Fruit fly (Drosophila melanogaster) whole organism, embryonic: ENCODE measurements around the gene CG31176.

ENCODE experiments used
- ATbp ChIP-seq: fragments of 200-800 bp; sonication (Bioruptor generic); optimal IDR thresholded peaks from 2 replicates; lab custom pipeline; 2017; ENCODE audit warnings: missing biosample characterization, mild to moderate bottlenecking, missing genetic modification characterization, missing genetic modification reagents
- CG10431 ChIP-seq: fragments of 200-800 bp; sonication (Bioruptor generic); optimal IDR thresholded peaks from 3 replicates; lab custom pipeline; 2018; ENCODE audit warnings: missing biosample characterization, mild to moderate bottlenecking, missing genetic modification characterization
- CG10565 ChIP-seq: fragments of 200-800 bp; sonication (Bioruptor generic); optimal IDR thresholded peaks from 3 replicates; lab custom pipeline; 2016; ENCODE audit warnings: missing biosample characterization, mild to moderate bottlenecking, missing genetic modification characterization
- CG11093 ChIP-seq: fragments of 200-800 bp; sonication (Bioruptor generic); IDR thresholded peaks from 3 replicates; pipeline ENCODE4 v1.3.6; 2022; ENCODE audit warnings: missing biosample characterization, missing genetic modification characterization
- CG11504 ChIP-seq: fragments of 200-800 bp; sonication (Bioruptor generic); optimal IDR thresholded peaks from 3 replicates; lab custom pipeline; 2019; ENCODE audit warnings: missing biosample characterization, mild to moderate bottlenecking, missing genetic modification characterization, moderate library complexity
- CG12236 ChIP-seq: fragments of 200-800 bp; sonication (Bioruptor generic); optimal IDR thresholded peaks from 2 replicates; lab custom pipeline; 2016; ENCODE audit warnings: missing biosample characterization, missing genetic modification characterization
- CG12769 ChIP-seq: fragments of 200-800 bp; sonication (Bioruptor generic); optimal IDR thresholded peaks from 2 replicates; lab custom pipeline; 2019; ENCODE audit warnings: missing biosample characterization, mild to moderate bottlenecking, missing genetic modification characterization, moderate library complexity
- CG13296 ChIP-seq: fragments of 200-800 bp; sonication (Bioruptor generic); optimal IDR thresholded peaks from 3 replicates; lab custom pipeline; 2018; ENCODE audit warnings: missing biosample characterization, mild to moderate bottlenecking, missing genetic modification characterization
- CG13894 ChIP-seq: fragments of 200-800 bp; sonication (Bioruptor generic); optimal IDR thresholded peaks from 3 replicates; lab custom pipeline; 2018; ENCODE audit warnings: missing biosample characterization, mild to moderate bottlenecking, missing genetic modification characterization, moderate library complexity
- CG15073 ChIP-seq: fragments of 200-800 bp; sonication (Bioruptor generic); optimal IDR thresholded peaks from 2 replicates; lab custom pipeline; 2016; ENCODE audit warnings: missing biosample characterization, missing genetic modification characterization
- CG17568 ChIP-seq: fragments of 200-800 bp; sonication (Bioruptor generic); optimal IDR thresholded peaks from 2 replicates; lab custom pipeline; 2018; ENCODE audit warnings: missing biosample characterization, mild to moderate bottlenecking, missing genetic modification characterization, moderate library complexity
- CG17612 ChIP-seq: fragments of 200-800 bp; sonication (Bioruptor generic); IDR thresholded peaks from 2 replicates; pipeline ENCODE4 v1.3.6; 2022; ENCODE audit warnings: missing biosample characterization, missing genetic modification characterization
- CG18262 ChIP-seq: fragments of 200-800 bp; optimal IDR thresholded peaks from 3 replicates; lab custom pipeline; 2019; ENCODE audit warnings: missing biosample characterization, mild to moderate bottlenecking, missing genetic modification characterization, moderate library complexity
- CG31224 ChIP-seq: fragments of 200-800 bp; sonication (Bioruptor generic); IDR thresholded peaks from 2 replicates; pipeline ENCODE4 v1.3.6; 2022; ENCODE audit warnings: missing biosample characterization, missing genetic modification characterization
- CG32532 ChIP-seq: fragments of 200-800 bp; sonication (Bioruptor generic); IDR thresholded peaks from 2 replicates; pipeline ENCODE4 v1.3.6; 2022; ENCODE audit warnings: missing biosample characterization, missing genetic modification characterization
- CG3838 ChIP-seq: fragments of 200-800 bp; sonication (Bioruptor generic); optimal IDR thresholded peaks from 3 replicates; lab custom pipeline; 2016; ENCODE audit warnings: missing biosample characterization, missing genetic modification characterization
- CG7928 ChIP-seq: fragments of 200-800 bp; sonication (Bioruptor generic); optimal IDR thresholded peaks from 2 replicates; lab custom pipeline; 2017; ENCODE audit warnings: missing biosample characterization, mild to moderate bottlenecking, missing genetic modification characterization
- CG8290 ChIP-seq, 3 experiments: fragments of 200-800 bp; sonication (Bioruptor generic); optimal IDR thresholded peaks; 2 replicates each; lab custom pipeline; 2016 to 2019; ENCODE audit warnings: missing biosample characterization in 3 of 3, missing genetic modification characterization in 3 of 3, mild to moderate bottlenecking in 2 of 3, moderate library complexity in 1 of 3
- CG8388 ChIP-seq: fragments of 200-800 bp; sonication (Bioruptor generic); optimal IDR thresholded peaks from 2 replicates; lab custom pipeline; 2019; ENCODE audit warnings: missing biosample characterization, mild to moderate bottlenecking, missing genetic modification characterization, moderate library complexity
- CG9932 ChIP-seq: fragments of 200-800 bp; sonication (Bioruptor generic); IDR thresholded peaks from 2 replicates; pipeline ENCODE4 v1.3.6; 2022; ENCODE audit warnings: missing biosample characterization, missing genetic modification characterization
- CHES-1-like ChIP-seq: fragments of 200-800 bp; sonication (Bioruptor generic); optimal IDR thresholded peaks from 2 replicates; lab custom pipeline; 2016; ENCODE audit warnings: missing biosample characterization, missing genetic modification characterization
- D ChIP-seq, 2 experiments: fragments of 200-800 bp in 1 of 2; fragments of >200 bp in 1 of 2; sonication (Bioruptor generic) in 1 of 2; optimal IDR thresholded peaks; 2 replicates in 1 of 2; 3 replicates in 1 of 2; lab custom pipeline; 2017; ENCODE audit warnings: mild to moderate bottlenecking in 1 of 2, missing biosample characterization in 1 of 2, missing genetic modification characterization in 1 of 2, missing genetic modification reagents in 1 of 2
- D19A ChIP-seq: fragments of 200-800 bp; optimal IDR thresholded peaks from 3 replicates; lab custom pipeline; 2019; ENCODE audit warnings: missing biosample characterization, mild to moderate bottlenecking, missing genetic modification characterization, moderate library complexity
- Dp ChIP-seq: fragments of 200-800 bp; sonication (Bioruptor generic); optimal IDR thresholded peaks from 2 replicates; lab custom pipeline; 2018; ENCODE audit warnings: missing biosample characterization, mild to moderate bottlenecking, missing genetic modification characterization, moderate library complexity
- Eip74EF ChIP-seq, 2 experiments: fragments of 200-800 bp in 1 of 2; fragments of >200 bp in 1 of 2; sonication (Bioruptor generic) in 1 of 2; optimal IDR thresholded peaks; 2 replicates each; lab custom pipeline; 2017 to 2019; ENCODE audit warnings: missing biosample characterization in 2 of 2, missing genetic modification characterization in 2 of 2, mild to moderate bottlenecking in 1 of 2, moderate library complexity in 1 of 2
- HHEX ChIP-seq: fragments of 200-800 bp; sonication (Bioruptor generic); optimal IDR thresholded peaks from 3 replicates; lab custom pipeline; 2017; ENCODE audit warnings: missing biosample characterization, mild to moderate bottlenecking, missing genetic modification characterization, missing genetic modification reagents
- HmgZ ChIP-seq: fragments of 200-800 bp; sonication (Bioruptor generic); optimal IDR thresholded peaks from 2 replicates; lab custom pipeline; 2018; ENCODE audit warnings: missing biosample characterization, mild to moderate bottlenecking, missing genetic modification characterization
- Pdp1 ChIP-seq, 2 experiments: fragments of 200-800 bp; sonication (Bioruptor generic); optimal IDR thresholded peaks; 3 replicates each; lab custom pipeline; 2016; ENCODE audit warnings: missing biosample characterization in 2 of 2, missing genetic modification characterization in 2 of 2, mild to moderate bottlenecking in 1 of 2, moderate library complexity in 1 of 2
- Poxn ChIP-seq: fragments of 200-800 bp; sonication (Bioruptor generic); IDR thresholded peaks from 2 replicates; pipeline ENCODE4 v1.3.6; 2022; ENCODE audit warnings: missing biosample characterization, missing genetic modification characterization
- Ptx1 ChIP-seq: fragments of 200-800 bp; sonication (Bioruptor generic); IDR thresholded peaks from 2 replicates; pipeline ENCODE4 v1.3.6; 2022; ENCODE audit warnings: missing biosample characterization, missing genetic modification characterization
- Rfx ChIP-seq: fragments of 200-800 bp; sonication (Bioruptor generic); IDR thresholded peaks from 2 replicates; pipeline ENCODE4 v1.3.6; 2022; ENCODE audit warnings: missing biosample characterization, missing genetic modification characterization
- Xbp1 ChIP-seq: fragments of 200-800 bp; sonication (Bioruptor generic); optimal IDR thresholded peaks from 3 replicates; lab custom pipeline; 2016; ENCODE audit warnings: missing biosample characterization, mild to moderate bottlenecking, missing genetic modification characterization
- cato ChIP-seq: fragments of 200-800 bp; sonication (Bioruptor generic); optimal IDR thresholded peaks from 2 replicates; lab custom pipeline; 2016; ENCODE audit warnings: missing biosample characterization, missing genetic modification characterization, borderline replicate concordance
- crol ChIP-seq: fragments of 200-800 bp; sonication (Bioruptor generic); IDR thresholded peaks from 2 replicates; pipeline ENCODE4 v1.3.6; 2022; ENCODE audit warnings: missing biosample characterization, missing genetic modification characterization
- gce ChIP-seq: fragments of 200-800 bp; sonication (Bioruptor generic); IDR thresholded peaks from 3 replicates; pipeline ENCODE4 v1.3.6; 2022; ENCODE audit warnings: missing biosample characterization, missing genetic modification characterization
- ham ChIP-seq: fragments of 200-800 bp; sonication (Bioruptor generic); IDR thresholded peaks from 2 replicates; pipeline ENCODE4 v1.3.6; 2022; ENCODE audit warnings: missing biosample characterization, missing genetic modification characterization
- kni ChIP-seq: fragments of 200-800 bp; sonication (Bioruptor generic); optimal IDR thresholded peaks from 3 replicates; lab custom pipeline; 2017; ENCODE audit warnings: mild to moderate bottlenecking, missing biosample characterization, missing genetic modification reagents, missing genetic modification characterization
- lab ChIP-seq: fragments of 200-800 bp; sonication (Bioruptor generic); optimal IDR thresholded peaks from 3 replicates; lab custom pipeline; 2017; ENCODE audit warnings: missing biosample characterization, missing genetic modification characterization, mild to moderate bottlenecking, moderate library complexity, missing genetic modification reagents
- peb ChIP-seq: fragments of 200-800 bp; sonication (Bioruptor generic); IDR thresholded peaks from 2 replicates; pipeline ENCODE4 v1.3.6; 2022; ENCODE audit warnings: missing biosample characterization, missing genetic modification characterization
- pros ChIP-seq: fragments of 200-800 bp; sonication (Bioruptor generic); optimal IDR thresholded peaks from 3 replicates; lab custom pipeline; 2019; ENCODE audit warnings: missing biosample characterization, mild to moderate bottlenecking, missing genetic modification characterization, moderate library complexity
- psq ChIP-seq: fragments of 200-800 bp; sonication (Bioruptor generic); optimal IDR thresholded peaks from 2 replicates; lab custom pipeline; 2017; ENCODE audit warnings: missing biosample characterization, missing genetic modification characterization
- ranshi ChIP-seq: fragments of 200-800 bp; sonication (Bioruptor generic); IDR thresholded peaks from 2 replicates; pipeline ENCODE4 v1.3.6; 2022; ENCODE audit warnings: missing biosample characterization, missing genetic modification characterization
- rib ChIP-seq: fragments of 200-800 bp; sonication (Bioruptor generic); IDR thresholded peaks from 2 replicates; pipeline ENCODE4 v1.3.6; 2022; ENCODE audit warnings: missing biosample characterization, missing genetic modification characterization
- sd ChIP-seq: fragments of 200-800 bp; sonication (Bioruptor generic); optimal IDR thresholded peaks from 3 replicates; lab custom pipeline; 2018; ENCODE audit warnings: missing biosample characterization, mild to moderate bottlenecking, missing genetic modification characterization, moderate library complexity
- sens-2 ChIP-seq: fragments of 200-800 bp; sonication (Bioruptor generic); IDR thresholded peaks from 2 replicates; pipeline ENCODE4 v1.3.6; 2022; ENCODE audit warnings: missing biosample characterization, missing genetic modification characterization
- sob ChIP-seq: fragments of 200-800 bp; sonication (Bioruptor generic); IDR thresholded peaks from 2 replicates; pipeline ENCODE4 v1.3.6; 2022; ENCODE audit warnings: missing biosample characterization, missing genetic modification characterization
- wek ChIP-seq: fragments of 200-800 bp; sonication (Bioruptor generic); optimal IDR thresholded peaks from 3 replicates; lab custom pipeline; 2018; ENCODE audit warnings: missing biosample characterization, mild to moderate bottlenecking, missing genetic modification characterization, moderate library complexity

The CG31176 gene

dm6 chr3R:21629373-21630145 lies 89.9 kb downstream of the CG31176 start (continued):
- TF ChIP-seq sens-2 (no peak), peb (GFP tag; lab: Robert Waterston, UW) (no peak), HHEX (GFP tag; lab: Kevin White, UChicago) (peak; percentile 23), kni (GFP tag; lab: Kevin White, UChicago) (peak; percentile 95), CG12769 (peak; percentile 8), ham (GFP tag; lab: Robert Waterston, UW) (no peak), CG18262 (tag; lab: Kevin White, UChicago) (peak; percentile 2), CG15073 (GFP tag; lab: Kevin White, UChicago) (no peak), ranshi (no peak), CG10431 (GFP tag; lab: Kevin White, UChicago) (peak; percentile 16), CG17612 (GFP tag; lab: Robert Waterston, UW) (no peak), Xbp1 (no peak), CG17568 (GFP tag; lab: Kevin White, UChicago) (peak; percentile 29), CG31224 (GFP tag; lab: Robert Waterston, UW) (no peak), CG7928 (GFP tag; lab: Kevin White, UChicago) (no peak), CG13894 (tag; lab: Kevin White, UChicago) (no peak), lab (GFP tag; lab: Kevin White, UChicago) (peak; percentile 60), Eip74EF (GFP tag; optimal IDR thresholded peaks at IDR 0.05; lab: Kevin White, UChicago) (peak in 1 of 2 experiments; percentile 52), sd (tag; lab: Kevin White, UChicago) (peak; percentile 45), CG12236 (GFP tag; lab: Kevin White, UChicago) (no peak), cato (GFP tag; lab: Kevin White, UChicago) (no peak), rib (GFP tag; lab: Robert Waterston, UW) (peak; percentile 16; the same call in 1 of the 2 replicates), CG11504 (peak; percentile 22), gce (GFP tag; lab: Robert Waterston, UW) (no peak), Rfx (GFP tag; lab: Robert Waterston, UW) (peak; percentile 42; the same call in 1 of the 2 replicates), CHES-1-like (GFP tag; lab: Kevin White, UChicago) (no peak), pros (peak; percentile 62), CG8388 (GFP tag; lab: Kevin White, UChicago) (peak; percentile 7), D (optimal IDR thresholded peaks at IDR 0.05; lab: Kevin White, UChicago) (no peak), D (GFP tag; optimal IDR thresholded peaks at IDR 0.05; lab: Kevin White, UChicago) (no peak), HmgZ (peak; percentile 59), D19A (peak; percentile 34), CG11093 (GFP tag; lab: Robert Waterston, UW) (no peak), psq (GFP tag; lab: Kevin White, UChicago) (peak; percentile 29), Dp (GFP tag; lab: Kevin White, UChicago) (no peak), CG8290 (GFP tag; optimal IDR thresholded peaks at IDR 0.05; lab: Kevin White, UChicago) (no peak), CG8290 (tag; optimal IDR thresholded peaks at IDR 0.05; lab: Kevin White, UChicago) (peak in 1 of 2 experiments; percentile 75), CG10565 (GFP tag; lab: Kevin White, UChicago) (no peak), CG3838 (GFP tag; lab: Kevin White, UChicago) (peak; percentile 49), ATbp (peak; percentile 69), Poxn (GFP tag; lab: Robert Waterston, UW) (no peak), wek (GFP tag; lab: Kevin White, UChicago) (peak; percentile 39), CG32532 (GFP tag; lab: Robert Waterston, UW) (no peak; the same call in 1 of the 2 replicates), CG13296 (GFP tag; lab: Kevin White, UChicago) (peak; percentile 24), Pdp1 (GFP tag; optimal IDR thresholded peaks at IDR 0.05; lab: Kevin White, UChicago) (peak in 1 of 2 experiments; percentile 60), CG9932 (GFP tag; lab: Robert Waterston, UW) (0 out of 2 replicates have a peak, but pooled peaks have one; percentile 22), sob (GFP tag; lab: Robert Waterston, UW) (no peak), Ptx1 (GFP tag; lab: Robert Waterston, UW) (peak; percentile 43; the same call in 1 of the 2 replicates), crol (GFP tag; lab: Robert Waterston, UW) (peak; percentile 98)
